Fruit fly (Drosophila melanogaster) whole organism, wandering third instar larva: ENCODE measurements around the gene Det.

Experiments
- Abd-B ChIP-seq: fragments of >200 bp; optimal IDR thresholded peaks from 2 replicates; lab custom pipeline; 2017; ENCODE audit warnings: missing biosample characterization, missing genetic modification characterization
- CG9705 ChIP-seq: fragments of 200-800 bp; sonication (Bioruptor generic); optimal IDR thresholded peaks from 2 replicates; lab custom pipeline; 2018; ENCODE audit warnings: missing biosample characterization, mild to moderate bottlenecking, missing genetic modification characterization
- Dfd ChIP-seq: fragments of >200 bp; optimal IDR thresholded peaks from 2 replicates; lab custom pipeline; 2017; ENCODE audit warnings: missing biosample characterization, missing genetic modification characterization
- Hr78 ChIP-seq: fragments of >200 bp; optimal IDR thresholded peaks from 2 replicates; lab custom pipeline; 2017; ENCODE audit warnings: missing biosample characterization, missing genetic modification characterization
- Hr83 ChIP-seq: fragments of 200-300 bp; sonication (Bioruptor generic); optimal IDR thresholded peaks from 2 replicates; lab custom pipeline; 2016; ENCODE audit warnings: missing biosample characterization, mild to moderate bottlenecking, missing genetic modification characterization, moderate library complexity; ENCODE audit not compliant: poor library complexity, severe bottlenecking
- Myc ChIP-seq: fragments of >200 bp; optimal IDR thresholded peaks from 2 replicates; lab custom pipeline; 2017
- Sp1 ChIP-seq: fragments of 200-800 bp; sonication (Bioruptor generic); optimal IDR thresholded peaks from 3 replicates; lab custom pipeline; 2019; ENCODE audit warnings: missing biosample characterization, mild to moderate bottlenecking, missing genetic modification characterization, moderate library complexity
- Vsx2 ChIP-seq: fragments of 200-300, 225-300 bp; sonication (Bioruptor generic); optimal IDR thresholded peaks from 2 replicates; lab custom pipeline; 2018; ENCODE audit warnings: missing biosample characterization, missing genetic modification characterization; ENCODE audit not compliant: partially characterized antibody
- h ChIP-seq: fragments of 200-800 bp; sonication (Bioruptor generic); optimal IDR thresholded peaks from 3 replicates; lab custom pipeline; 2016; ENCODE audit warnings: missing biosample characterization, mild to moderate bottlenecking, missing genetic modification characterization
- psq ChIP-seq: fragments of 200-800 bp; sonication (Bioruptor generic); optimal IDR thresholded peaks from 3 replicates; lab custom pipeline; 2017; ENCODE audit warnings: missing biosample characterization, mild to moderate bottlenecking, missing genetic modification characterization, moderate library complexity
- sage ChIP-seq: fragments of 200-800 bp; sonication (Bioruptor generic); optimal IDR thresholded peaks from 2 replicates; lab custom pipeline; 2016; ENCODE audit warnings: missing biosample characterization, mild to moderate bottlenecking, missing genetic modification characterization
- usp ChIP-seq: fragments of >200 bp; optimal IDR thresholded peaks from 2 replicates; lab custom pipeline; 2017; ENCODE audit warnings: missing biosample characterization, missing genetic modification characterization

dm6 chr3R:17138699-17139098, 10.8 kb upstream of the Det start, which contains the start of gene CG5265:
- TF ChIP-seq Dfd (GFP tag; lab: Kevin White, UChicago) (no peak), Sp1 (no peak), Vsx2 (GFP tag; lab: Kevin White, UChicago) (no peak), Abd-B (no peak), h (GFP tag; lab: Kevin White, UChicago) (no peak), Myc (lab: Kevin White, UChicago) (no peak), Hr78 (no peak), CG9705 (GFP tag; lab: Kevin White, UChicago) (no peak), usp (GFP tag; lab: Kevin White, UChicago) (no peak), sage (GFP tag; lab: Kevin White, UChicago) (no peak), psq (no peak), Hr83 (no peak)
